Worm (Caenorhabditis elegans) whole organism, late embryonic: ENCODE results near the gene C29F9.2.

Source experiments
- C08G9.2 ChIP-seq: sonication (generic microtip); optimal IDR thresholded peaks from 2 replicates; lab custom pipeline; 2016; ENCODE audit warnings: mild to moderate bottlenecking, missing genetic modification characterization, moderate library complexity, missing compliant biosample characterization
- F13H6.1 ChIP-seq: sonication (generic microtip); optimal IDR thresholded peaks from 2 replicates; lab custom pipeline; 2016; ENCODE audit warnings: missing genetic modification characterization, missing compliant biosample characterization
- K02D7.2 ChIP-seq: sonication (generic microtip); optimal IDR thresholded peaks from 2 replicates; lab custom pipeline; 2017; ENCODE audit warnings: mild to moderate bottlenecking, missing genetic modification characterization, missing compliant biosample characterization
- K09A11.1 ChIP-seq: sonication (generic microtip); optimal IDR thresholded peaks from 2 replicates; lab custom pipeline; 2017; ENCODE audit warnings: antibody characterized with exemption, mild to moderate bottlenecking, missing genetic modification characterization, missing compliant biosample characterization; ENCODE audit not compliant: insufficient read depth
- T23F11.4 ChIP-seq: fragments of 200-800 bp; sonication (Bioruptor generic); optimal IDR thresholded peaks from 2 replicates; lab custom pipeline; 2018; ENCODE audit warnings: mild to moderate bottlenecking, missing genetic modification characterization, missing compliant biosample characterization
- Y22D7AL.16 ChIP-seq: sonication (generic microtip); optimal IDR thresholded peaks from 2 replicates; lab custom pipeline; 2016; ENCODE audit warnings: missing genetic modification characterization, missing compliant biosample characterization
- ahr-1 ChIP-seq: sonication (generic microtip); optimal IDR thresholded peaks from 2 replicates; lab custom pipeline; 2016; ENCODE audit warnings: missing genetic modification characterization, missing compliant biosample characterization
- ama-1 ChIP-seq: fragments of 150-350 bp; optimal IDR thresholded peaks from 2 replicates; lab custom pipeline; 2014
- ceh-18 ChIP-seq: sonication (generic microtip); optimal IDR thresholded peaks from 2 replicates; lab custom pipeline; 2016; ENCODE audit warnings: missing genetic modification characterization, missing compliant biosample characterization
- ceh-19 ChIP-seq: fragments of 200-800 bp; sonication (Bioruptor generic); optimal IDR thresholded peaks from 2 replicates; lab custom pipeline; 2018; ENCODE audit warnings: mild to moderate bottlenecking, missing genetic modification characterization, missing compliant biosample characterization
- ceh-2 ChIP-seq: sonication (generic microtip); optimal IDR thresholded peaks from 2 replicates; lab custom pipeline; 2016; ENCODE audit warnings: missing genotype, missing genetic modification characterization, missing compliant biosample characterization
- ceh-22 ChIP-seq: sonication (generic microtip); optimal IDR thresholded peaks from 2 replicates; lab custom pipeline; 2017; ENCODE audit warnings: missing biosample characterization, missing genetic modification characterization
- ceh-24 ChIP-seq: sonication (generic microtip); optimal IDR thresholded peaks from 2 replicates; lab custom pipeline; 2016; ENCODE audit warnings: mild to moderate bottlenecking, missing genetic modification characterization, missing compliant biosample characterization
- ceh-30 ChIP-seq: fragments of 150-350 bp; optimal IDR thresholded peaks from 2 replicates; lab custom pipeline; 2014; ENCODE audit warnings: missing biosample characterization, missing genetic modification characterization
- ceh-31 ChIP-seq: sonication (generic microtip); optimal IDR thresholded peaks from 2 replicates; lab custom pipeline; 2016; ENCODE audit warnings: missing genetic modification characterization, missing compliant biosample characterization
- ceh-34 ChIP-seq: sonication (generic microtip); optimal IDR thresholded peaks from 2 replicates; lab custom pipeline; 2016; ENCODE audit warnings: mild to moderate bottlenecking, missing genetic modification characterization, missing compliant biosample characterization
- ceh-48 ChIP-seq: sonication (generic microtip); optimal IDR thresholded peaks from 2 replicates; lab custom pipeline; 2016; ENCODE audit warnings: missing genetic modification characterization, inconsistent platforms, missing compliant biosample characterization
- ceh-6 ChIP-seq: fragments of 200-800 bp; sonication (Bioruptor generic); optimal IDR thresholded peaks from 2 replicates; lab custom pipeline; 2018; ENCODE audit warnings: mild to moderate bottlenecking, missing genetic modification characterization, missing compliant biosample characterization
- ceh-9 ChIP-seq: sonication (generic microtip); optimal IDR thresholded peaks from 2 replicates; lab custom pipeline; 2016; ENCODE audit warnings: mild to moderate bottlenecking, missing genetic modification characterization, inconsistent platforms, missing compliant biosample characterization
- che-1 ChIP-seq: sonication (generic microtip); optimal IDR thresholded peaks from 2 replicates; lab custom pipeline; 2016; ENCODE audit warnings: mild to moderate bottlenecking, missing genetic modification characterization, missing compliant biosample characterization
- dmd-4 ChIP-seq: sonication (generic microtip); optimal IDR thresholded peaks from 2 replicates; lab custom pipeline; 2016; ENCODE audit warnings: borderline replicate concordance, missing genetic modification characterization, missing compliant biosample characterization
- elt-2 ChIP-seq: sonication (generic microtip); optimal IDR thresholded peaks from 2 replicates; lab custom pipeline; 2016; ENCODE audit warnings: missing genetic modification reagents, missing genetic modification characterization, missing compliant biosample characterization
- elt-4 ChIP-seq: sonication (generic microtip); optimal IDR thresholded peaks from 2 replicates; lab custom pipeline; 2016; ENCODE audit warnings: missing genetic modification characterization, missing compliant biosample characterization
- eyg-1 ChIP-seq: sonication (generic microtip); optimal IDR thresholded peaks from 2 replicates; lab custom pipeline; 2016; ENCODE audit warnings: missing genotype, missing genetic modification characterization, missing compliant biosample characterization
- fax-1 ChIP-seq: sonication (generic microtip); optimal IDR thresholded peaks from 2 replicates; lab custom pipeline; 2016; ENCODE audit warnings: missing genotype, missing genetic modification characterization, missing compliant biosample characterization
- fkh-10 ChIP-seq: fragments of 150-350 bp; optimal IDR thresholded peaks from 2 replicates; lab custom pipeline; 2014; ENCODE audit warnings: missing biosample characterization, missing genetic modification reagents, missing genetic modification characterization
- gmeb-2 ChIP-seq: sonication (generic microtip); optimal IDR thresholded peaks from 2 replicates; lab custom pipeline; 2016; ENCODE audit warnings: missing genetic modification characterization, inconsistent platforms, missing compliant biosample characterization
- hlh-13 ChIP-seq: fragments of 200-800 bp; sonication (Bioruptor generic); optimal IDR thresholded peaks from 2 replicates; lab custom pipeline; 2018; ENCODE audit warnings: mild to moderate bottlenecking, missing genetic modification characterization, missing compliant biosample characterization
- hlh-15 ChIP-seq: sonication (generic microtip); optimal IDR thresholded peaks from 2 replicates; lab custom pipeline; 2016; ENCODE audit warnings: missing genetic modification characterization, missing compliant biosample characterization
- hlh-6 ChIP-seq: sonication (generic microtip); optimal IDR thresholded peaks from 2 replicates; lab custom pipeline; 2016; ENCODE audit warnings: missing genotype, missing genetic modification characterization, missing compliant biosample characterization
- lim-6 ChIP-seq: sonication (generic microtip); optimal IDR thresholded peaks from 2 replicates; lab custom pipeline; 2016; ENCODE audit warnings: missing genetic modification characterization, missing compliant biosample characterization
- lin-11 ChIP-seq: fragments of 200-800 bp; sonication (Bioruptor generic); optimal IDR thresholded peaks from 2 replicates; lab custom pipeline; 2018; ENCODE audit warnings: mild to moderate bottlenecking, missing genetic modification characterization, missing compliant biosample characterization
- madf-2 ChIP-seq: sonication (generic microtip); optimal IDR thresholded peaks from 2 replicates; lab custom pipeline; 2017; ENCODE audit warnings: missing genetic modification characterization, missing compliant biosample characterization
- nfya-1 ChIP-seq: sonication (generic microtip); optimal IDR thresholded peaks from 2 replicates; lab custom pipeline; 2017; ENCODE audit warnings: missing genetic modification characterization, mild to moderate bottlenecking, missing compliant biosample characterization, antibody characterized with exemption, moderate library complexity
- nhr-11 ChIP-seq: fragments of 150-350 bp; optimal IDR thresholded peaks from 2 replicates; lab custom pipeline; 2014; ENCODE audit warnings: missing biosample characterization, missing genetic modification characterization
- npax-4 ChIP-seq: sonication (generic microtip); optimal IDR thresholded peaks from 2 replicates; lab custom pipeline; 2016; ENCODE audit warnings: missing genetic modification characterization, missing compliant biosample characterization
- odd-2 ChIP-seq: sonication (generic microtip); optimal IDR thresholded peaks from 2 replicates; lab custom pipeline; 2017; ENCODE audit warnings: antibody characterized with exemption, mild to moderate bottlenecking, missing genetic modification characterization, missing compliant biosample characterization
- pag-3 ChIP-seq: sonication (generic microtip); optimal IDR thresholded peaks from 2 replicates; lab custom pipeline; 2016; ENCODE audit warnings: missing compliant biosample characterization, missing genetic modification characterization, borderline replicate concordance
- pax-1 ChIP-seq: fragments of 150-350 bp; optimal IDR thresholded peaks from 2 replicates; lab custom pipeline; 2014; ENCODE audit warnings: missing biosample characterization, missing genetic modification characterization
- pha-2 ChIP-seq: sonication (generic microtip); optimal IDR thresholded peaks from 2 replicates; lab custom pipeline; 2017; ENCODE audit warnings: mild to moderate bottlenecking, missing genetic modification characterization, missing compliant biosample characterization
- pqm-1 ChIP-seq: sonication (generic microtip); optimal IDR thresholded peaks from 2 replicates; lab custom pipeline; 2016; ENCODE audit warnings: missing genetic modification characterization, missing compliant biosample characterization
- ref-2 ChIP-seq: sonication (generic microtip); optimal IDR thresholded peaks from 2 replicates; lab custom pipeline; 2016; ENCODE audit warnings: missing genetic modification characterization, missing compliant biosample characterization
- rnt-1 ChIP-seq: sonication (generic microtip); optimal IDR thresholded peaks from 2 replicates; lab custom pipeline; 2016; ENCODE audit warnings: missing genetic modification characterization, missing compliant biosample characterization
- sdc-2 ChIP-seq: sonication (generic microtip); optimal IDR thresholded peaks from 2 replicates; lab custom pipeline; 2016; ENCODE audit warnings: missing genotype, missing genetic modification characterization, missing compliant biosample characterization
- sox-2 ChIP-seq: fragments of 200-800 bp; sonication (Bioruptor generic); IDR thresholded peaks from 2 replicates; pipeline ENCODE4 v1.3.6; 2022; ENCODE audit warnings: missing genetic modification reagents, missing genetic modification characterization, missing compliant biosample characterization
- sox-4 ChIP-seq: sonication (generic microtip); optimal IDR thresholded peaks from 2 replicates; lab custom pipeline; 2017; ENCODE audit warnings: mild to moderate bottlenecking, missing genetic modification characterization, inconsistent platforms, missing compliant biosample characterization
- syd-9 ChIP-seq: sonication (generic microtip); optimal IDR thresholded peaks from 2 replicates; lab custom pipeline; 2016; ENCODE audit warnings: mild to moderate bottlenecking, missing genetic modification characterization, moderate library complexity, missing compliant biosample characterization
- tbx-2 ChIP-seq: sonication (generic microtip); optimal IDR thresholded peaks from 2 replicates; lab custom pipeline; 2016; ENCODE audit warnings: missing genetic modification characterization, missing compliant biosample characterization
- unc-3 ChIP-seq, 2 experiments: fragments of 200-800 bp in 1 of 2; sonication (Bioruptor generic) in 1 of 2; sonication (generic microtip) in 1 of 2; conservative IDR thresholded peaks in 1 of 2; optimal IDR thresholded peaks in 1 of 2; 2 replicates each; pipeline versions ENCODE4 v1.3.6 to Lab custom; 2016 to 2022; ENCODE audit warnings: missing compliant biosample characterization in 2 of 2, missing genetic modification characterization in 2 of 2, missing genetic modification reagents in 1 of 2
- unc-42 ChIP-seq: sonication (generic microtip); optimal IDR thresholded peaks from 2 replicates; lab custom pipeline; 2016; ENCODE audit warnings: missing genotype, missing genetic modification characterization, missing compliant biosample characterization
- unc-55 ChIP-seq: sonication (generic microtip); optimal IDR thresholded peaks from 2 replicates; lab custom pipeline; 2017; ENCODE audit warnings: missing biosample characterization, missing genetic modification reagents, missing genetic modification characterization
- zip-5 ChIP-seq: sonication (generic microtip); optimal IDR thresholded peaks from 2 replicates; lab custom pipeline; 2016; ENCODE audit warnings: missing genetic modification characterization, missing compliant biosample characterization
- ztf-16 ChIP-seq: sonication (generic microtip); optimal IDR thresholded peaks from 2 replicates; lab custom pipeline; 2017; ENCODE audit warnings: missing genetic modification characterization, missing compliant biosample characterization

Gene C29F9.2

ce11 chrIII:94759-95330 is 35.9 kb upstream of the C29F9.2 start, which contains the start of gene pat-4:
TSS of gene pat-4 (minus strand) at chrIII:94809.
- TF ChIP-seq unc-55 (GFP tag; lab: Kevin White, UChicago): no peak
- no peak for TF ChIP-seq ceh-48 (tag; lab: Kevin White, UChicago)
- TF ChIP-seq Y22D7AL.16: no peak
- no peak for TF ChIP-seq pax-1 (tag; lab: Kevin White, UChicago)
- TF ChIP-seq ceh-9 (tag; lab: Kevin White, UChicago): no peak
- TF ChIP-seq npax-4 (tag; lab: Kevin White, UChicago): no peak
- TF ChIP-seq ceh-18: no peak
- TF ChIP-seq sox-2 (GFP tag; lab: Robert Waterston, UW): peak; percentile 48
- TF ChIP-seq ahr-1 (tag; lab: Kevin White, UChicago): no peak
- no peak for TF ChIP-seq unc-3 (GFP tag; conservative IDR thresholded peaks at IDR 0.05; lab: Robert Waterston, UW)
- TF ChIP-seq unc-3 (tag; optimal IDR thresholded peaks at IDR 0.05; lab: Kevin White, UChicago): no peak
- no peak for TF ChIP-seq ama-1 (lab: Kevin White, UChicago)
- no peak for TF ChIP-seq ztf-16
- TF ChIP-seq C08G9.2: no peak
- TF ChIP-seq ceh-31 (tag; lab: Kevin White, UChicago): no peak
- no peak for TF ChIP-seq unc-42 (tag; lab: Kevin White, UChicago)
- TF ChIP-seq elt-2 (tag; lab: Kevin White, UChicago): no peak
- peak; percentile 3 for TF ChIP-seq rnt-1 (tag; lab: Kevin White, UChicago)
- no peak for TF ChIP-seq che-1 (tag; lab: Kevin White, UChicago)
- no peak for TF ChIP-seq fkh-10 (GFP tag; lab: Kevin White, UChicago)
- TF ChIP-seq tbx-2 (tag; lab: Kevin White, UChicago): peak; percentile 51
- no peak for TF ChIP-seq odd-2 (tag; lab: Kevin White, UChicago)
- no peak for TF ChIP-seq K09A11.1
- TF ChIP-seq sdc-2 (tag; lab: Kevin White, UChicago): no peak
- TF ChIP-seq syd-9 (tag; lab: Kevin White, UChicago): no peak
- TF ChIP-seq lin-11: no peak
- no peak for TF ChIP-seq ceh-30 (tag; lab: Kevin White, UChicago)
- TF ChIP-seq gmeb-2 (tag; lab: Kevin White, UChicago): no peak
- no peak for TF ChIP-seq hlh-13 (GFP tag; lab: Kevin White, UChicago)
- TF ChIP-seq fax-1 (tag; lab: Kevin White, UChicago): no peak
- no peak for TF ChIP-seq ceh-6
- no peak for TF ChIP-seq pqm-1 (tag; lab: Kevin White, UChicago)
- TF ChIP-seq ceh-19: peak; percentile 53
- no peak for TF ChIP-seq zip-5 (tag; lab: Kevin White, UChicago)
- no peak for TF ChIP-seq ceh-22 (tag; lab: Kevin White, UChicago)
- no peak for TF ChIP-seq pha-2
- no peak for TF ChIP-seq ceh-24 (tag; lab: Kevin White, UChicago)
- peak; percentile 45 for TF ChIP-seq ref-2
- TF ChIP-seq nfya-1 (tag; lab: Kevin White, UChicago): peak; percentile 24
- TF ChIP-seq pag-3 (tag; lab: Kevin White, UChicago): no peak
- peak; percentile 55 for TF ChIP-seq hlh-6 (tag; lab: Kevin White, UChicago)
- no peak for TF ChIP-seq dmd-4 (tag; lab: Kevin White, UChicago)
- TF ChIP-seq elt-4: no peak
- TF ChIP-seq F13H6.1 (tag; lab: Kevin White, UChicago): no peak
- no peak for TF ChIP-seq nhr-11 (tag; lab: Kevin White, UChicago)
- TF ChIP-seq sox-4 (tag; lab: Kevin White, UChicago): no peak
- TF ChIP-seq lim-6: no peak
- peak; percentile 16 for TF ChIP-seq ceh-2
- no peak for TF ChIP-seq K02D7.2
- TF ChIP-seq eyg-1 (tag; lab: Kevin White, UChicago): no peak
- no peak for TF ChIP-seq hlh-15
- no peak for TF ChIP-seq madf-2 (tag; lab: Kevin White, UChicago)
- no peak for TF ChIP-seq T23F11.4 (GFP tag; lab: Kevin White, UChicago)
- TF ChIP-seq ceh-34: peak; percentile 59
